Fruit fly (Drosophila melanogaster): ENCODE measurements around the gene CG42674.

DNA sequence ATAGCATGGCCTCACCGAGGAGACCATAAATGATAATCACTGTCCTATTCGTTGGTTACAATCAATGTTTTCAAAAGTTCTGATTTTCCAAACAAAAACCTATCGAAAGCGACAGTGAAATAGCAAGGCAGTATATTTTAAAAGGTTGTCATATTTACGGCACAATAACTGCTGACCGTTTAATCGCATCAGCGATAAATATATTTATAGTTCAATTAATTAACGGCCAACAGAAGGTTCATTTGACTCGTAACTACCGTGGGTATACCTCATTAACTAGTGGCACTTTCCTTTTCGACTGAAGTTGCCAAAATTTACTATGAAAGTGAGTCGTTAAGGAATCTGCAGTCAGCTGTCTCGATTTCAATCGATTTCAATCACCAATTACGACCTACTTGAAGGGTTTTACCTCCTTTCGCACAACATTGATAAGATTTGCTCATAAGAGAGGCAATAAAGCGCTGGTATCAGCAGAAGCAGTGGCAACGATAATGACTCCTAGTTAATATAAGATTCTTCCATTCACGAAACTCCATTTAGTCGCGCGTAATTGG lies 25.4 kb upstream of the CG42674 start, which contains the start of gene CG17147:
- TF ChIP-seq CG8478 (optimal IDR thresholded peaks at IDR 0.05) (no peak), pan (optimal IDR thresholded peaks at IDR 0.05) (no peak), Dll (optimal IDR thresholded peaks at IDR 0.05) (no peak), EcR (GFP tag; optimal IDR thresholded peaks at IDR 0.05) (no peak), usp (GFP tag; optimal IDR thresholded peaks at IDR 0.05) (no peak), psq (optimal IDR thresholded peaks at IDR 0.05) (no peak)
